Worm (Caenorhabditis elegans) whole organism, L4 larva: ENCODE measurements around the gene C55C3.4.

ENCODE experiments used
- F49E8.2 ChIP-seq: sonication (generic microtip); optimal IDR thresholded peaks from 2 replicates; lab custom pipeline; 2016; ENCODE audit warnings: missing compliant biosample characterization, mild to moderate bottlenecking, missing genetic modification characterization, borderline replicate concordance
- R02D3.7 ChIP-seq: fragments of 150-350 bp; sonication (generic microtip); optimal IDR thresholded peaks from 3 replicates; lab custom pipeline; 2014; ENCODE audit warnings: missing biosample characterization, missing genetic modification characterization
- ces-1 ChIP-seq: fragments of 150-350 bp; sonication (generic microtip); optimal IDR thresholded peaks from 4 replicates; lab custom pipeline; 2014; ENCODE audit warnings: missing biosample characterization, missing genetic modification reagents, missing genetic modification characterization
- dmd-8 ChIP-seq: fragments of 200-800 bp; sonication (Bioruptor generic); IDR thresholded peaks from 2 replicates; pipeline ENCODE4 v1.3.6; 2022; ENCODE audit warnings: missing genetic modification characterization, missing compliant biosample characterization
- fkh-10 ChIP-seq: fragments of 150-350 bp; optimal IDR thresholded peaks from 2 replicates; lab custom pipeline; 2014; ENCODE audit warnings: missing biosample characterization, missing genetic modification reagents, missing genetic modification characterization
- fos-1 ChIP-seq: fragments of 150-350 bp; optimal IDR thresholded peaks from 2 replicates; lab custom pipeline; 2014; ENCODE audit warnings: missing biosample characterization, missing genetic modification characterization
- hlh-11 ChIP-seq: fragments of 200-800 bp; sonication (Bioruptor generic); optimal IDR thresholded peaks from 2 replicates; lab custom pipeline; 2018; ENCODE audit warnings: mild to moderate bottlenecking, missing genetic modification characterization, missing compliant biosample characterization
- lsy-2 ChIP-seq, 2 experiments: fragments of 150-350 bp in 1 of 2; sonication (generic microtip) in 1 of 2; optimal IDR thresholded peaks; 2 replicates each; lab custom pipeline; 2014 to 2017; ENCODE audit warnings: missing biosample characterization in 2 of 2, missing genetic modification characterization in 2 of 2
- nhr-237 ChIP-seq: sonication (generic microtip); optimal IDR thresholded peaks from 2 replicates; lab custom pipeline; 2017; ENCODE audit warnings: missing biosample characterization, missing genetic modification characterization
- nhr-25 ChIP-seq: sonication (generic microtip); optimal IDR thresholded peaks from 2 replicates; lab custom pipeline; 2017; ENCODE audit warnings: missing genetic modification characterization, mild to moderate bottlenecking, missing compliant biosample characterization, antibody characterized with exemption, moderate library complexity, borderline replicate concordance; ENCODE audit not compliant: insufficient read depth
- pqm-1 ChIP-seq: sonication (generic microtip); optimal IDR thresholded peaks from 2 replicates; lab custom pipeline; 2017; ENCODE audit warnings: missing biosample characterization, missing genetic modification characterization
- snpc-4 ChIP-seq: fragments of 150-350 bp; optimal IDR thresholded peaks from 2 replicates; lab custom pipeline; 2014; ENCODE audit warnings: missing biosample characterization, missing genetic modification characterization
- unc-39 ChIP-seq: sonication (generic microtip); optimal IDR thresholded peaks from 2 replicates; lab custom pipeline; 2017; ENCODE audit warnings: missing biosample characterization, missing genetic modification characterization
- unc-62 ChIP-seq, 3 experiments: fragments of 150-350 bp in 1 of 3; sonication (generic microtip); optimal IDR thresholded peaks in 2 of 3; peaks in 1 of 3; 1 replicate in 1 of 3; 2 replicates in 2 of 3; lab custom pipeline; 2014 to 2017; ENCODE audit warnings: missing biosample characterization in 3 of 3, missing genetic modification characterization in 3 of 3, missing genetic modification reagents in 3 of 3, missing genotype in 1 of 3

ce11 chrIV:5674435-5674834, 3.5 kb downstream of the C55C3.4 start, which contains the start of gene srd-5:
- TF ChIP-seq F49E8.2 (tag; lab: Kevin White, UChicago) (no peak), unc-39 (no peak), lsy-2 (tag; optimal IDR thresholded peaks at IDR 0.05; lab: Kevin White, UChicago) (no peak), hlh-11 (tag; lab: Kevin White, UChicago) (no peak), nhr-237 (tag; lab: Kevin White, UChicago) (no peak), unc-62 (GFP tag; optimal IDR thresholded peaks at IDR 0.05 in 1 of 2; lab: Kevin White, UChicago) (no peak), unc-62 (tag; optimal IDR thresholded peaks at IDR 0.05; lab: Kevin White, UChicago) (no peak), nhr-25 (tag; lab: Kevin White, UChicago) (no peak), fkh-10 (GFP tag; lab: Kevin White, UChicago) (no peak), pqm-1 (tag; lab: Kevin White, UChicago) (no peak), R02D3.7 (tag; lab: Kevin White, UChicago) (no peak), snpc-4 (no peak), fos-1 (tag; lab: Kevin White, UChicago) (no peak), dmd-8 (no peak), ces-1 (GFP tag; lab: Kevin White, UChicago) (no peak)
